Fruit fly (Drosophila melanogaster) whole organism, embryonic: ENCODE results near the gene CG18545.

ENCODE experiments used
- B-H1 ChIP-seq: fragments of 200-800 bp; sonication (Bioruptor generic); IDR thresholded peaks from 3 replicates; pipeline ENCODE4 v1.3.6; 2022; ENCODE audit warnings: missing biosample characterization, missing genetic modification characterization
- B-H2 ChIP-seq: fragments of 200-800 bp; sonication (Bioruptor generic); optimal IDR thresholded peaks from 2 replicates; lab custom pipeline; 2018; ENCODE audit warnings: missing biosample characterization, mild to moderate bottlenecking, missing genetic modification characterization
- BtbVII ChIP-seq: fragments of 200-800 bp; sonication (Bioruptor generic); optimal IDR thresholded peaks from 3 replicates; lab custom pipeline; 2017; ENCODE audit warnings: missing biosample characterization, mild to moderate bottlenecking, missing genetic modification characterization
- CG10543 ChIP-seq: fragments of 200-800 bp; sonication (Bioruptor generic); optimal IDR thresholded peaks from 3 replicates; lab custom pipeline; 2017; ENCODE audit warnings: missing biosample characterization, mild to moderate bottlenecking, missing genetic modification characterization, moderate library complexity
- CG11723 ChIP-seq: fragments of 200-800 bp; sonication (Bioruptor generic); optimal IDR thresholded peaks from 2 replicates; lab custom pipeline; 2017; ENCODE audit warnings: missing biosample characterization, mild to moderate bottlenecking, missing genetic modification characterization
- CG12391 ChIP-seq: fragments of 200-800 bp; sonication (Bioruptor generic); optimal IDR thresholded peaks from 3 replicates; lab custom pipeline; 2018; ENCODE audit warnings: missing biosample characterization, mild to moderate bottlenecking, missing genetic modification characterization, moderate library complexity
- CG14860 ChIP-seq: fragments of 200-800 bp; sonication (Bioruptor generic); IDR thresholded peaks from 3 replicates; pipeline ENCODE4 v1.3.6; 2022; ENCODE audit warnings: missing biosample characterization, missing genetic modification characterization; ENCODE audit not compliant: partially characterized antibody
- CG15601 ChIP-seq: fragments of 200-800 bp; sonication (Bioruptor generic); optimal IDR thresholded peaks from 3 replicates; lab custom pipeline; 2019; ENCODE audit warnings: missing biosample characterization, mild to moderate bottlenecking, missing genetic modification characterization, moderate library complexity
- CG17186 ChIP-seq: fragments of 200-800 bp; sonication (Bioruptor generic); optimal IDR thresholded peaks from 3 replicates; lab custom pipeline; 2017; ENCODE audit warnings: missing biosample characterization, missing genetic modification reagents, missing genetic modification characterization
- CG17385 ChIP-seq: fragments of 200-800 bp; sonication (Bioruptor generic); optimal IDR thresholded peaks from 3 replicates; lab custom pipeline; 2018; ENCODE audit warnings: missing biosample characterization, mild to moderate bottlenecking, missing genetic modification characterization
- CG2712 ChIP-seq: fragments of 200-800 bp; optimal IDR thresholded peaks from 3 replicates; lab custom pipeline; 2019; ENCODE audit warnings: missing biosample characterization, mild to moderate bottlenecking, missing genetic modification characterization, moderate library complexity
- CG33213 ChIP-seq: fragments of 200-800 bp; sonication (Bioruptor generic); optimal IDR thresholded peaks from 3 replicates; lab custom pipeline; 2016; ENCODE audit warnings: missing biosample characterization, missing genetic modification characterization
- CG4328 ChIP-seq: fragments of 200-800 bp; sonication (Bioruptor generic); optimal IDR thresholded peaks from 3 replicates; lab custom pipeline; 2017; ENCODE audit warnings: missing biosample characterization, missing genetic modification reagents, missing genetic modification characterization
- CG4730 ChIP-seq: fragments of 200-800 bp; sonication (Bioruptor generic); IDR thresholded peaks from 2 replicates; pipeline ENCODE4 v1.3.6; 2022; ENCODE audit warnings: missing biosample characterization, missing genetic modification characterization
- CG6254 ChIP-seq: fragments of 200-800 bp; sonication (Bioruptor generic); optimal IDR thresholded peaks from 3 replicates; lab custom pipeline; 2017; ENCODE audit warnings: mild to moderate bottlenecking, missing biosample characterization, missing genetic modification reagents, missing genetic modification characterization
- CHES-1-like ChIP-seq: fragments of 200-800 bp; sonication (Bioruptor generic); optimal IDR thresholded peaks from 2 replicates; lab custom pipeline; 2016; ENCODE audit warnings: missing biosample characterization, missing genetic modification characterization
- Camta ChIP-seq: fragments of 200-800 bp; sonication (Bioruptor generic); optimal IDR thresholded peaks from 2 replicates; lab custom pipeline; 2016; ENCODE audit warnings: missing biosample characterization, missing genetic modification characterization
- CoRest ChIP-seq: fragments of 200-800 bp; sonication (Bioruptor generic); optimal IDR thresholded peaks from 3 replicates; lab custom pipeline; 2018; ENCODE audit warnings: missing biosample characterization, mild to moderate bottlenecking, missing genetic modification characterization, moderate library complexity
- CrebB ChIP-seq: fragments of 200-800 bp; sonication (Bioruptor generic); optimal IDR thresholded peaks from 3 replicates; lab custom pipeline; 2018; ENCODE audit warnings: missing biosample characterization, mild to moderate bottlenecking, missing genetic modification characterization
- Dfd ChIP-seq, 2 experiments: fragments of >200 bp; optimal IDR thresholded peaks; 2 replicates each; lab custom pipeline; 2017; ENCODE audit warnings: missing biosample characterization in 2 of 2, missing genetic modification characterization in 2 of 2
- Hmr ChIP-seq: fragments of 200-800 bp; sonication (Bioruptor generic); optimal IDR thresholded peaks from 3 replicates; lab custom pipeline; 2017; ENCODE audit warnings: mild to moderate bottlenecking, missing biosample characterization, missing genetic modification reagents, missing genetic modification characterization
- Hr3 ChIP-seq: fragments of 200-800 bp; sonication (Bioruptor generic); optimal IDR thresholded peaks from 3 replicates; lab custom pipeline; 2016; ENCODE audit warnings: missing biosample characterization, missing genetic modification characterization
- Kr ChIP-seq: fragments of 200-800 bp; sonication (Bioruptor generic); optimal IDR thresholded peaks from 2 replicates; lab custom pipeline; 2017; ENCODE audit warnings: missing biosample characterization, mild to moderate bottlenecking, missing genetic modification characterization
- Lhr ChIP-seq: fragments of 200-800 bp; sonication (Bioruptor generic); optimal IDR thresholded peaks from 3 replicates; lab custom pipeline; 2017; ENCODE audit warnings: mild to moderate bottlenecking, missing biosample characterization, missing genetic modification reagents, missing genetic modification characterization
- Meics ChIP-seq: fragments of 200-800 bp; sonication (Bioruptor generic); optimal IDR thresholded peaks from 2 replicates; lab custom pipeline; 2017; ENCODE audit warnings: missing biosample characterization, mild to moderate bottlenecking, missing genetic modification characterization
- NC2β ChIP-seq: fragments of 200-800 bp; sonication (Bioruptor generic); optimal IDR thresholded peaks from 2 replicates; lab custom pipeline; 2016; ENCODE audit warnings: missing biosample characterization, missing genetic modification characterization
- Nf-YC ChIP-seq: fragments of 200-800 bp; optimal IDR thresholded peaks from 3 replicates; lab custom pipeline; 2019; ENCODE audit warnings: missing biosample characterization, mild to moderate bottlenecking, missing genetic modification characterization, moderate library complexity
- Sin3A ChIP-seq: fragments of >200 bp; optimal IDR thresholded peaks from 2 replicates; lab custom pipeline; 2018
- Sry-β ChIP-seq: fragments of 200-800 bp; sonication (Bioruptor generic); optimal IDR thresholded peaks from 2 replicates; lab custom pipeline; 2018; ENCODE audit warnings: missing biosample characterization, mild to moderate bottlenecking, missing genetic modification characterization, moderate library complexity
- YL-1 ChIP-seq: fragments of 200-800 bp; sonication (Bioruptor generic); optimal IDR thresholded peaks from 3 replicates; lab custom pipeline; 2017; ENCODE audit warnings: missing biosample characterization, mild to moderate bottlenecking, missing genetic modification characterization
- ash1 ChIP-seq: fragments of 200-800 bp; sonication (Bioruptor generic); optimal IDR thresholded peaks from 2 replicates; lab custom pipeline; 2018; ENCODE audit warnings: missing biosample characterization, mild to moderate bottlenecking, missing genetic modification characterization
- bcd ChIP-seq: fragments of 200-800 bp; sonication (Bioruptor generic); optimal IDR thresholded peaks from 2 replicates; lab custom pipeline; 2017; ENCODE audit warnings: missing biosample characterization, mild to moderate bottlenecking, missing genetic modification characterization
- bigmax ChIP-seq: fragments of 200-800 bp; sonication (Bioruptor generic); optimal IDR thresholded peaks from 2 replicates; lab custom pipeline; 2018; ENCODE audit warnings: missing biosample characterization, mild to moderate bottlenecking, missing genetic modification characterization
- crp ChIP-seq, 2 experiments: fragments of 200-800 bp; sonication (Bioruptor generic); optimal IDR thresholded peaks; 2 replicates in 1 of 2; 3 replicates in 1 of 2; lab custom pipeline; 2017; ENCODE audit warnings: missing biosample characterization in 2 of 2, missing genetic modification characterization in 2 of 2, mild to moderate bottlenecking in 1 of 2, moderate library complexity in 1 of 2
- dm ChIP-seq: fragments of 200-800 bp; sonication (Bioruptor generic); optimal IDR thresholded peaks from 3 replicates; lab custom pipeline; 2016; ENCODE audit warnings: missing biosample characterization, missing genetic modification characterization
- ems ChIP-seq: fragments of 200-800 bp; sonication (Bioruptor generic); optimal IDR thresholded peaks from 3 replicates; lab custom pipeline; 2016; ENCODE audit warnings: missing biosample characterization, missing genetic modification characterization
- eyg ChIP-seq: fragments of 200-800 bp; sonication (Bioruptor generic); optimal IDR thresholded peaks from 3 replicates; lab custom pipeline; 2016; ENCODE audit warnings: missing biosample characterization, missing genetic modification characterization
- kni ChIP-seq: fragments of 200-800 bp; sonication (Bioruptor generic); optimal IDR thresholded peaks from 3 replicates; lab custom pipeline; 2017; ENCODE audit warnings: mild to moderate bottlenecking, missing biosample characterization, missing genetic modification reagents, missing genetic modification characterization
- lilli ChIP-seq: fragments of 200-800 bp; sonication (Bioruptor generic); optimal IDR thresholded peaks from 3 replicates; lab custom pipeline; 2016; ENCODE audit warnings: missing biosample characterization, missing genetic modification characterization
- mirr ChIP-seq: fragments of 200-800 bp; sonication (Bioruptor generic); optimal IDR thresholded peaks from 3 replicates; lab custom pipeline; 2018; ENCODE audit warnings: missing biosample characterization, mild to moderate bottlenecking, missing genetic modification characterization
- nau ChIP-seq: fragments of 200-800 bp; sonication (Bioruptor generic); optimal IDR thresholded peaks from 3 replicates; lab custom pipeline; 2017; ENCODE audit warnings: missing biosample characterization, mild to moderate bottlenecking, missing genetic modification characterization, missing genetic modification reagents
- nmo ChIP-seq: fragments of 200-800 bp; sonication (Bioruptor generic); optimal IDR thresholded peaks from 2 replicates; lab custom pipeline; 2018; ENCODE audit warnings: missing biosample characterization, mild to moderate bottlenecking, missing genetic modification characterization, moderate library complexity
- org-1 ChIP-seq: fragments of 200-800 bp; sonication (Bioruptor generic); optimal IDR thresholded peaks from 2 replicates; lab custom pipeline; 2017; ENCODE audit warnings: missing biosample characterization, missing genetic modification characterization
- pho ChIP-seq: fragments of 200-800 bp; sonication (Bioruptor generic); optimal IDR thresholded peaks from 2 replicates; lab custom pipeline; 2016; ENCODE audit warnings: missing biosample characterization, missing genetic modification characterization
- pzg ChIP-seq: fragments of 200-800 bp; sonication (Bioruptor generic); optimal IDR thresholded peaks from 3 replicates; lab custom pipeline; 2018; ENCODE audit warnings: missing biosample characterization, mild to moderate bottlenecking, missing genetic modification characterization, moderate library complexity
- repo ChIP-seq: fragments of 200-800 bp; sonication (Bioruptor generic); optimal IDR thresholded peaks from 2 replicates; lab custom pipeline; 2016; ENCODE audit warnings: missing biosample characterization, missing genetic modification characterization
- ssp ChIP-seq: fragments of 200-800 bp; sonication (Bioruptor generic); IDR thresholded peaks from 2 replicates; pipeline ENCODE4 v1.3.6; 2022; ENCODE audit warnings: missing biosample characterization, missing genetic modification characterization
- trem ChIP-seq: fragments of 200-800 bp; optimal IDR thresholded peaks from 3 replicates; lab custom pipeline; 2019; ENCODE audit warnings: missing biosample characterization, mild to moderate bottlenecking, missing genetic modification characterization, moderate library complexity
- wek ChIP-seq: fragments of 200-800 bp; sonication (Bioruptor generic); optimal IDR thresholded peaks from 3 replicates; lab custom pipeline; 2018; ENCODE audit warnings: missing biosample characterization, mild to moderate bottlenecking, missing genetic modification characterization, moderate library complexity
- yki ChIP-seq: fragments of >200 bp; optimal IDR thresholded peaks from 3 replicates; lab custom pipeline; 2018
- zen2 ChIP-seq: fragments of 200-800 bp; sonication (Bioruptor generic); IDR thresholded peaks from 3 replicates; pipeline ENCODE4 v1.3.6; 2022; ENCODE audit warnings: missing biosample characterization, missing genetic modification characterization; ENCODE audit not compliant: partially characterized antibody

The CG18545 gene

dm6 chr3R:10377849-10378248 lies 37.1 kb downstream of the CG18545 start, which contains the start of gene Rfx (continued):
- peak; percentile 88 for TF ChIP-seq pzg (GFP tag; lab: Kevin White, UChicago)
- peak; percentile 62 for TF ChIP-seq B-H2 (GFP tag; lab: Kevin White, UChicago)
- TF ChIP-seq repo (GFP tag; lab: Kevin White, UChicago) = peak; percentile 14
- peak; percentile 11 for TF ChIP-seq wek
- TF ChIP-seq CG6254 = peak; percentile 7
- no peak for TF ChIP-seq nau (GFP tag; lab: Kevin White, UChicago)
- TF ChIP-seq CG33213 (GFP tag; lab: Kevin White, UChicago) = no peak
- peak; percentile 17 for TF ChIP-seq eyg (GFP tag; lab: Kevin White, UChicago)
- TF ChIP-seq Sry-β = peak; percentile 25
- TF ChIP-seq Lhr (GFP tag; lab: Kevin White, UChicago) = peak; percentile 50
- peak; percentile 70 for TF ChIP-seq Hmr (GFP tag; lab: Kevin White, UChicago)
- TF ChIP-seq YL-1 (GFP tag; lab: Kevin White, UChicago) = peak; percentile 62
- TF ChIP-seq Meics (GFP tag; lab: Kevin White, UChicago) = peak; percentile 7
- TF ChIP-seq org-1 (GFP tag; lab: Kevin White, UChicago) = no peak
- peak; percentile 7 for TF ChIP-seq CoRest (tag; lab: Kevin White, UChicago)
- no peak for TF ChIP-seq zen2
- TF ChIP-seq Kr = peak; percentile 8
- no peak for TF ChIP-seq B-H1
- TF ChIP-seq crp (GFP tag; optimal IDR thresholded peaks at IDR 0.05; lab: Kevin White, UChicago) = peak; percentile 98 to 100
- peak; percentile 25 for TF ChIP-seq CG17385 (GFP tag; lab: Kevin White, UChicago)
- peak; percentile 11 for TF ChIP-seq kni (GFP tag; lab: Kevin White, UChicago)
- peak; percentile 0 for TF ChIP-seq Hr3 (GFP tag; lab: Kevin White, UChicago)
- no peak for TF ChIP-seq yki (lab: Kevin White, UChicago)
- TF ChIP-seq CG11723 (GFP tag; lab: Kevin White, UChicago) = no peak
- peak; percentile 63 for TF ChIP-seq trem (tag; lab: Kevin White, UChicago)
- TF ChIP-seq bigmax (GFP tag; lab: Kevin White, UChicago) = peak; percentile 27
- peak; percentile 53 for TF ChIP-seq CG2712
- peak; percentile 6 for TF ChIP-seq pho (GFP tag; lab: Kevin White, UChicago)
- peak; percentile 1 for TF ChIP-seq Camta
- TF ChIP-seq CG10543 = peak; percentile 53
- peak; percentile 37 for TF ChIP-seq CG15601 (tag; lab: Kevin White, UChicago)
- no peak for TF ChIP-seq CG4730 (GFP tag; lab: Robert Waterston, UW)
- no peak for TF ChIP-seq CG14860 (GFP tag; lab: Robert Waterston, UW)
- TF ChIP-seq CrebB (tag; lab: Kevin White, UChicago) = peak; percentile 34
- peak; percentile 10 for TF ChIP-seq CG4328 (GFP tag; lab: Kevin White, UChicago)
- peak; percentile 23 for TF ChIP-seq NC2β (GFP tag; lab: Kevin White, UChicago)
- no peak for TF ChIP-seq mirr
- peak; percentile 26 for TF ChIP-seq CG12391
- no peak for TF ChIP-seq Dfd (GFP tag; optimal IDR thresholded peaks at IDR 0.05; lab: Kevin White, UChicago)
- TF ChIP-seq ash1 (GFP tag; lab: Kevin White, UChicago) = no peak
- TF ChIP-seq CHES-1-like (GFP tag; lab: Kevin White, UChicago) = peak; percentile 24
- peak; percentile 28 for TF ChIP-seq Nf-YC (tag; lab: Kevin White, UChicago)
- peak; percentile 31 for TF ChIP-seq ems (GFP tag; lab: Kevin White, UChicago)
- TF ChIP-seq BtbVII (GFP tag; lab: Kevin White, UChicago) = peak; percentile 58
- TF ChIP-seq CG17186 (GFP tag; lab: Kevin White, UChicago) = no peak
- TF ChIP-seq Sin3A (lab: Kevin White, UChicago) = peak; percentile 62
- peak; percentile 40 for TF ChIP-seq nmo (GFP tag; lab: Kevin White, UChicago)
- peak; percentile 12 for TF ChIP-seq lilli (GFP tag; lab: Kevin White, UChicago)
- no peak for TF ChIP-seq ssp (GFP tag; lab: Robert Waterston, UW)
- peak; percentile 22 for TF ChIP-seq dm (GFP tag; lab: Kevin White, UChicago)
- TF ChIP-seq bcd = peak; percentile 33
